Worm (Caenorhabditis elegans) whole organism, late embryonic: Measurements from ENCODE around the gene hpo-30.

Experiments used
- C38D4.7 ChIP-seq: fragments of 200-800 bp; sonication (Bioruptor generic); optimal IDR thresholded peaks from 2 replicates; lab custom pipeline; 2018; ENCODE audit warnings: mild to moderate bottlenecking, missing genetic modification characterization, moderate library complexity, missing compliant biosample characterization
- F13H6.1 ChIP-seq: sonication (generic microtip); optimal IDR thresholded peaks from 2 replicates; lab custom pipeline; 2016; ENCODE audit warnings: missing genetic modification characterization, missing compliant biosample characterization
- K02D7.2 ChIP-seq: sonication (generic microtip); optimal IDR thresholded peaks from 2 replicates; lab custom pipeline; 2017; ENCODE audit warnings: mild to moderate bottlenecking, missing genetic modification characterization, missing compliant biosample characterization
- K09A11.1 ChIP-seq: sonication (generic microtip); optimal IDR thresholded peaks from 2 replicates; lab custom pipeline; 2017; ENCODE audit warnings: antibody characterized with exemption, mild to moderate bottlenecking, missing genetic modification characterization, missing compliant biosample characterization; ENCODE audit not compliant: insufficient read depth
- T23F11.4 ChIP-seq: fragments of 200-800 bp; sonication (Bioruptor generic); optimal IDR thresholded peaks from 2 replicates; lab custom pipeline; 2018; ENCODE audit warnings: mild to moderate bottlenecking, missing genetic modification characterization, missing compliant biosample characterization
- Y22D7AL.16 ChIP-seq: sonication (generic microtip); optimal IDR thresholded peaks from 2 replicates; lab custom pipeline; 2016; ENCODE audit warnings: missing genetic modification characterization, missing compliant biosample characterization
- ahr-1 ChIP-seq: sonication (generic microtip); optimal IDR thresholded peaks from 2 replicates; lab custom pipeline; 2016; ENCODE audit warnings: missing genetic modification characterization, missing compliant biosample characterization
- ceh-2 ChIP-seq: sonication (generic microtip); optimal IDR thresholded peaks from 2 replicates; lab custom pipeline; 2016; ENCODE audit warnings: missing genotype, missing genetic modification characterization, missing compliant biosample characterization
- ceh-31 ChIP-seq: sonication (generic microtip); optimal IDR thresholded peaks from 2 replicates; lab custom pipeline; 2016; ENCODE audit warnings: missing genetic modification characterization, missing compliant biosample characterization
- ceh-45 ChIP-seq: fragments of 200-800 bp; sonication (Bioruptor generic); IDR thresholded peaks from 2 replicates; pipeline ENCODE4 v1.3.6; 2022; ENCODE audit warnings: missing genetic modification reagents, missing genetic modification characterization, missing compliant biosample characterization
- ceh-6 ChIP-seq: fragments of 200-800 bp; sonication (Bioruptor generic); optimal IDR thresholded peaks from 2 replicates; lab custom pipeline; 2018; ENCODE audit warnings: mild to moderate bottlenecking, missing genetic modification characterization, missing compliant biosample characterization
- che-1 ChIP-seq: sonication (generic microtip); optimal IDR thresholded peaks from 2 replicates; lab custom pipeline; 2016; ENCODE audit warnings: mild to moderate bottlenecking, missing genetic modification characterization, missing compliant biosample characterization
- dmd-4 ChIP-seq: sonication (generic microtip); optimal IDR thresholded peaks from 2 replicates; lab custom pipeline; 2016; ENCODE audit warnings: borderline replicate concordance, missing genetic modification characterization, missing compliant biosample characterization
- dve-1 ChIP-seq: sonication (generic microtip); optimal IDR thresholded peaks from 2 replicates; lab custom pipeline; 2017; ENCODE audit warnings: antibody characterized with exemption, mild to moderate bottlenecking, missing genetic modification characterization, missing compliant biosample characterization
- elt-2 ChIP-seq: sonication (generic microtip); optimal IDR thresholded peaks from 2 replicates; lab custom pipeline; 2016; ENCODE audit warnings: missing genetic modification reagents, missing genetic modification characterization, missing compliant biosample characterization
- eyg-1 ChIP-seq: sonication (generic microtip); optimal IDR thresholded peaks from 2 replicates; lab custom pipeline; 2016; ENCODE audit warnings: missing genotype, missing genetic modification characterization, missing compliant biosample characterization
- gmeb-2 ChIP-seq: sonication (generic microtip); optimal IDR thresholded peaks from 2 replicates; lab custom pipeline; 2016; ENCODE audit warnings: missing genetic modification characterization, inconsistent platforms, missing compliant biosample characterization
- hlh-13 ChIP-seq: fragments of 200-800 bp; sonication (Bioruptor generic); optimal IDR thresholded peaks from 2 replicates; lab custom pipeline; 2018; ENCODE audit warnings: mild to moderate bottlenecking, missing genetic modification characterization, missing compliant biosample characterization
- hlh-6 ChIP-seq: sonication (generic microtip); optimal IDR thresholded peaks from 2 replicates; lab custom pipeline; 2016; ENCODE audit warnings: missing genotype, missing genetic modification characterization, missing compliant biosample characterization
- lim-6 ChIP-seq: sonication (generic microtip); optimal IDR thresholded peaks from 2 replicates; lab custom pipeline; 2016; ENCODE audit warnings: missing genetic modification characterization, missing compliant biosample characterization
- madf-2 ChIP-seq: sonication (generic microtip); optimal IDR thresholded peaks from 2 replicates; lab custom pipeline; 2017; ENCODE audit warnings: missing genetic modification characterization, missing compliant biosample characterization
- nfya-1 ChIP-seq: sonication (generic microtip); optimal IDR thresholded peaks from 2 replicates; lab custom pipeline; 2017; ENCODE audit warnings: missing genetic modification characterization, mild to moderate bottlenecking, missing compliant biosample characterization, antibody characterized with exemption, moderate library complexity
- pat-9 ChIP-seq: fragments of 200-800 bp; sonication (Bioruptor generic); optimal IDR thresholded peaks from 2 replicates; lab custom pipeline; 2018; ENCODE audit warnings: mild to moderate bottlenecking, missing genetic modification characterization, moderate library complexity, missing compliant biosample characterization
- pros-1 ChIP-seq: fragments of 150-350 bp; optimal IDR thresholded peaks from 2 replicates; lab custom pipeline; 2014; ENCODE audit warnings: missing biosample characterization, missing genetic modification reagents, missing genetic modification characterization
- ref-2 ChIP-seq: sonication (generic microtip); optimal IDR thresholded peaks from 2 replicates; lab custom pipeline; 2016; ENCODE audit warnings: missing genetic modification characterization, missing compliant biosample characterization
- sdc-2 ChIP-seq: sonication (generic microtip); optimal IDR thresholded peaks from 2 replicates; lab custom pipeline; 2016; ENCODE audit warnings: missing genotype, missing genetic modification characterization, missing compliant biosample characterization
- sox-2 ChIP-seq: fragments of 200-800 bp; sonication (Bioruptor generic); IDR thresholded peaks from 2 replicates; pipeline ENCODE4 v1.3.6; 2022; ENCODE audit warnings: missing genetic modification reagents, missing genetic modification characterization, missing compliant biosample characterization
- sox-4 ChIP-seq: sonication (generic microtip); optimal IDR thresholded peaks from 2 replicates; lab custom pipeline; 2017; ENCODE audit warnings: mild to moderate bottlenecking, missing genetic modification characterization, inconsistent platforms, missing compliant biosample characterization
- syd-9 ChIP-seq: sonication (generic microtip); optimal IDR thresholded peaks from 2 replicates; lab custom pipeline; 2016; ENCODE audit warnings: mild to moderate bottlenecking, missing genetic modification characterization, moderate library complexity, missing compliant biosample characterization
- tbx-7 ChIP-seq: sonication (generic microtip); optimal IDR thresholded peaks from 2 replicates; lab custom pipeline; 2016; ENCODE audit warnings: missing genotype, missing genetic modification characterization, missing compliant biosample characterization
- ttx-3 ChIP-seq: sonication (generic microtip); optimal IDR thresholded peaks from 2 replicates; lab custom pipeline; 2016; ENCODE audit warnings: missing genetic modification reagents, missing genetic modification characterization, missing compliant biosample characterization
- unc-3 ChIP-seq, 2 experiments: fragments of 200-800 bp in 1 of 2; sonication (Bioruptor generic) in 1 of 2; sonication (generic microtip) in 1 of 2; conservative IDR thresholded peaks in 1 of 2; optimal IDR thresholded peaks in 1 of 2; 2 replicates each; pipeline versions ENCODE4 v1.3.6 to Lab custom; 2016 to 2022; ENCODE audit warnings: missing compliant biosample characterization in 2 of 2, missing genetic modification characterization in 2 of 2, missing genetic modification reagents in 1 of 2
- unc-42 ChIP-seq: sonication (generic microtip); optimal IDR thresholded peaks from 2 replicates; lab custom pipeline; 2016; ENCODE audit warnings: missing genotype, missing genetic modification characterization, missing compliant biosample characterization
- unc-55 ChIP-seq: sonication (generic microtip); optimal IDR thresholded peaks from 2 replicates; lab custom pipeline; 2017; ENCODE audit warnings: missing biosample characterization, missing genetic modification reagents, missing genetic modification characterization
- unc-86 ChIP-seq: sonication (generic microtip); optimal IDR thresholded peaks from 2 replicates; lab custom pipeline; 2016; ENCODE audit warnings: missing genetic modification characterization, missing compliant biosample characterization
- ztf-16 ChIP-seq: sonication (generic microtip); optimal IDR thresholded peaks from 2 replicates; lab custom pipeline; 2017; ENCODE audit warnings: missing genetic modification characterization, missing compliant biosample characterization

Gene hpo-30

DNA sequence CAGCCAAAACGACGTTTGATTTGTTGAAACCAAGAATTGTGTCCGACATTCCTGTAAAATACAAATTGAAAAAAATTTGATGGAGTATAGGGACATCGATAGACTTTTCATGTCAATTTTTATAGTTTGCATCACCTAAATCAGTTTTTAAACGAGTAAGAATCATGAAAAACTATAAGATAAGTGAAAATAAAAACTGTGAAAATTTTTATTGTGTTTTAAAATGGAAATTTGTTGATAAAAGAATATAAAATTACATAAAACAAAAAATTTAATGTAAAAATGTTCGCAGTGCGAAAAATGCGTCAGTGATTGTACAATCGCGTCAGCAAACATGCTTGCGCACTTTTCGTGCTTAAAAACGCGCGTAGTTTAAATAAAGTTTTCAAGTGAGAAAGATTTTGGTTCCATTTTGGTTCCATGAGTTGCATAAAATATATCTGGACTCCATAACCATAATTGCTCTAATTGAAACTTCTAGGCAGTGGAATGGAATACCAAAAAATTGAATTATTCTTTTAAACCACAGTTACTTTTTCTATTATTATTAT is 33.3 kb upstream of the hpo-30 start, which contains the start of gene tomm-20 (continued):
- TF ChIP-seq sox-2 (GFP tag; lab: Robert Waterston, UW) (no peak), ztf-16 (tag; lab: Kevin White, UChicago) (peak; percentile 58), madf-2 (tag; lab: Kevin White, UChicago) (peak; percentile 51), tbx-7 (no peak)

- TF ChIP-seq F13H6.1 (no peak), unc-3 (GFP tag; conservative IDR thresholded peaks at IDR 0.05; lab: Robert Waterston, UW) (no peak), unc-3 (tag; optimal IDR thresholded peaks at IDR 0.05; lab: Kevin White, UChicago) (no peak), pros-1 (no peak), hlh-6 (no peak), che-1 (tag; lab: Kevin White, UChicago) (no peak)
Measured at ce11 chrV:12337894-12338293, 27.7 kb upstream of the hpo-30 start, which contains the start of gene twk-13. Gene twk-13, minus strand, starts transcription at chrV:12337994.

- no peak for TF ChIP-seq dmd-4 (tag; lab: Kevin White, UChicago)
- TF ChIP-seq unc-55, result peak; percentile 4
Measured at ce11 chrV:12334387-12334786, 24.2 kb upstream of the hpo-30 start.

- TF ChIP-seq ceh-31 (tag; lab: Kevin White, UChicago), result no peak
- TF ChIP-seq hlh-13 (GFP tag; lab: Kevin White, UChicago), result peak; percentile 16
- no peak for TF ChIP-seq ahr-1 (tag; lab: Kevin White, UChicago)
- TF ChIP-seq sox-4 (tag; lab: Kevin White, UChicago), result no peak
- peak; percentile 22 for TF ChIP-seq madf-2 (tag; lab: Kevin White, UChicago)
- no peak for TF ChIP-seq pros-1
- peak; percentile 40 for TF ChIP-seq che-1 (tag; lab: Kevin White, UChicago)
- no peak for TF ChIP-seq Y22D7AL.16 (tag; lab: Kevin White, UChicago)
Measured at ce11 chrV:12331820-12332219, 21.7 kb upstream of the hpo-30 start.

ce11 chrV:12329173-12329572 is 19.0 kb upstream of the hpo-30 start:
- TF ChIP-seq K09A11.1 (tag; lab: Kevin White, UChicago), result no peak
- peak; percentile 75 for TF ChIP-seq unc-42

ce11 chrV:12326638-12327037 is 16.5 kb upstream of the hpo-30 start:
- TF ChIP-seq ceh-31 (tag; lab: Kevin White, UChicago) (no peak), ttx-3 (tag; lab: Kevin White, UChicago) (no peak), ref-2 (no peak), ceh-2 (tag; lab: Kevin White, UChicago) (no peak), ceh-6 (GFP tag; lab: Kevin White, UChicago) (no peak), C38D4.7 (GFP tag; lab: Kevin White, UChicago) (no peak), ahr-1 (tag; lab: Kevin White, UChicago) (no peak), sox-4 (tag; lab: Kevin White, UChicago) (no peak), nfya-1 (tag; lab: Kevin White, UChicago) (no peak), lim-6 (tag; lab: Kevin White, UChicago) (no peak), pat-9 (tag; lab: Kevin White, UChicago) (no peak), eyg-1 (tag; lab: Kevin White, UChicago) (no peak)
- TF ChIP-seq, all 69 proteins: peak for 0

- TF ChIP-seq C38D4.7 (GFP tag; lab: Kevin White, UChicago) (no peak), K09A11.1 (tag; lab: Kevin White, UChicago) (no peak), F13H6.1 (no peak), sdc-2 (no peak), che-1 (tag; lab: Kevin White, UChicago) (no peak), dmd-4 (tag; lab: Kevin White, UChicago) (no peak), tbx-7 (no peak), K02D7.2 (tag; lab: Kevin White, UChicago) (no peak), ceh-2 (tag; lab: Kevin White, UChicago) (no peak), syd-9 (tag; lab: Kevin White, UChicago) (no peak), unc-86 (tag; lab: Kevin White, UChicago) (no peak), ceh-45 (no peak), T23F11.4 (no peak), elt-2 (tag; lab: Kevin White, UChicago) (no peak), pat-9 (tag; lab: Kevin White, UChicago) (no peak), dve-1 (no peak), gmeb-2 (no peak), ceh-6 (GFP tag; lab: Kevin White, UChicago) (no peak)
Measured at ce11 chrV:12320274-12320839, 10.2 kb upstream of the hpo-30 start.
